Worm (Caenorhabditis elegans) whole organism, L1 larva: Measurements from ENCODE around the gene smg-7.
A peak's percentile ranks its signal among the peaks of the same experiment; 100 is the strongest.

ENCODE experiments used
- C04F5.9 ChIP-seq: sonication (generic microtip); optimal IDR thresholded peaks from 2 replicates; lab custom pipeline; 2016; ENCODE audit warnings: missing genetic modification characterization, missing compliant biosample characterization
- C16A3.4 ChIP-seq: fragments of 150-350 bp; optimal IDR thresholded peaks from 2 replicates; lab custom pipeline; 2014; ENCODE audit warnings: missing biosample characterization, missing genetic modification characterization
- C34B4.2 ChIP-seq: sonication (generic microtip); optimal IDR thresholded peaks from 2 replicates; lab custom pipeline; 2017; ENCODE audit warnings: mild to moderate bottlenecking, missing genetic modification characterization, missing compliant biosample characterization
- F16B12.6 ChIP-seq: fragments of 150-350 bp; optimal IDR thresholded peaks from 2 replicates; lab custom pipeline; 2014; ENCODE audit warnings: missing biosample characterization, missing genetic modification characterization
- blmp-1 ChIP-seq: fragments of 150-350 bp; optimal IDR thresholded peaks from 2 replicates; lab custom pipeline; 2014; ENCODE audit warnings: missing biosample characterization, missing genetic modification characterization
- ceh-90 ChIP-seq: sonication (generic microtip); optimal IDR thresholded peaks from 2 replicates; lab custom pipeline; 2016; ENCODE audit warnings: missing genetic modification characterization, missing compliant biosample characterization
- ces-1 ChIP-seq: fragments of 150-350 bp; optimal IDR thresholded peaks from 2 replicates; lab custom pipeline; 2014; ENCODE audit warnings: missing biosample characterization, missing genetic modification reagents, missing genetic modification characterization
- dpl-1 ChIP-seq, 3 experiments: fragments of 150-350 bp in 2 of 3; sonication (generic microtip) in 1 of 3; optimal IDR thresholded peaks; 2 replicates each; lab custom pipeline; 2014 to 2017; ENCODE audit warnings: missing biosample characterization in 3 of 3, missing genetic modification characterization in 3 of 3, missing genetic modification reagents in 3 of 3
- efl-1 ChIP-seq, 4 experiments: fragments of 150-350 bp; optimal IDR thresholded peaks in 3 of 4; peaks in 1 of 4; 1 replicate in 1 of 4; 2 replicates in 3 of 4; lab custom pipeline; 2014; ENCODE audit warnings: missing biosample characterization in 2 of 4, missing genetic modification characterization in 2 of 4, missing genetic modification reagents in 2 of 4
- egl-13 ChIP-seq: sonication (generic microtip); optimal IDR thresholded peaks from 2 replicates; lab custom pipeline; 2016; ENCODE audit warnings: missing genotype, missing genetic modification reagents, missing genetic modification characterization, missing compliant biosample characterization
- egl-27 ChIP-seq, 2 experiments: fragments of 150-350 bp in 1 of 2; sonication (generic microtip); optimal IDR thresholded peaks; 3 replicates each; lab custom pipeline; 2017 to 2018; ENCODE audit warnings: missing biosample characterization in 2 of 2, missing genetic modification characterization in 2 of 2, missing genetic modification reagents in 2 of 2
- hpl-2 ChIP-seq: fragments of 150-350 bp; optimal IDR thresholded peaks from 2 replicates; lab custom pipeline; 2014; ENCODE audit warnings: missing biosample characterization, missing genetic modification reagents, missing genetic modification characterization
- irx-1 ChIP-seq: sonication (generic microtip); optimal IDR thresholded peaks from 2 replicates; lab custom pipeline; 2016; ENCODE audit warnings: missing genetic modification characterization, missing compliant biosample characterization
- isw-1 ChIP-seq: fragments of 200-800 bp; sonication (Bioruptor generic); IDR thresholded peaks from 2 replicates; pipeline ENCODE4 v1.3.6; 2022; ENCODE audit warnings: missing genetic modification characterization, missing compliant biosample characterization
- jun-1 ChIP-seq: fragments of 150-350 bp; optimal IDR thresholded peaks from 2 replicates; lab custom pipeline; 2014; ENCODE audit warnings: missing biosample characterization, missing genetic modification reagents, missing genetic modification characterization
- lin-13 ChIP-seq: fragments of 150-350 bp; optimal IDR thresholded peaks from 2 replicates; lab custom pipeline; 2014; ENCODE audit warnings: missing biosample characterization, missing genetic modification reagents, missing genetic modification characterization
- lin-14 ChIP-seq: fragments of 200-800 bp; sonication (Bioruptor generic); optimal IDR thresholded peaks from 2 replicates; lab custom pipeline; 2018; ENCODE audit warnings: mild to moderate bottlenecking, missing genetic modification characterization, moderate library complexity, missing compliant biosample characterization
- lin-15B ChIP-seq: fragments of 150-350 bp; sonication (generic microtip); optimal IDR thresholded peaks from 3 replicates; lab custom pipeline; 2014; ENCODE audit warnings: missing biosample characterization, missing genetic modification characterization
- lin-35 ChIP-seq, 2 experiments: fragments of 150-350 bp; optimal IDR thresholded peaks; 2 replicates each; lab custom pipeline; 2014; ENCODE audit warnings: missing biosample characterization in 2 of 2, missing genetic modification characterization in 2 of 2, missing genetic modification reagents in 2 of 2
- lir-3 ChIP-seq: sonication (generic microtip); optimal IDR thresholded peaks from 2 replicates; lab custom pipeline; 2016; ENCODE audit warnings: mild to moderate bottlenecking, missing genetic modification characterization, moderate library complexity, missing compliant biosample characterization; ENCODE audit not compliant: poor library complexity
- lsy-2 ChIP-seq, 2 experiments: fragments of 150-350 bp; optimal IDR thresholded peaks; 2 replicates each; lab custom pipeline; 2014; ENCODE audit warnings: missing biosample characterization in 2 of 2, missing genetic modification characterization in 2 of 2
- mab-9 ChIP-seq: fragments of 200-800 bp; sonication (Bioruptor generic); IDR thresholded peaks from 2 replicates; pipeline ENCODE4 v1.3.6; 2022; ENCODE audit warnings: missing genetic modification reagents, missing genetic modification characterization, missing compliant biosample characterization
- mep-1 ChIP-seq: fragments of 150-350 bp; optimal IDR thresholded peaks from 2 replicates; lab custom pipeline; 2014; ENCODE audit warnings: missing biosample characterization, missing genetic modification characterization
- nhr-11 ChIP-seq: fragments of 150-350 bp; optimal IDR thresholded peaks from 2 replicates; lab custom pipeline; 2014; ENCODE audit warnings: missing biosample characterization, missing genetic modification characterization
- nhr-19 ChIP-seq: fragments of 200-800 bp; sonication (Bioruptor generic); conservative IDR thresholded peaks from 2 replicates; pipeline ENCODE4 v1.3.6; 2022; ENCODE audit warnings: missing genetic modification characterization, missing compliant biosample characterization
- nhr-20 ChIP-seq: sonication (generic microtip); optimal IDR thresholded peaks from 2 replicates; lab custom pipeline; 2016; ENCODE audit warnings: mild to moderate bottlenecking, missing genetic modification characterization, missing compliant biosample characterization
- nhr-47 ChIP-seq: sonication (generic microtip); optimal IDR thresholded peaks from 2 replicates; lab custom pipeline; 2016; ENCODE audit warnings: mild to moderate bottlenecking, missing genetic modification characterization, moderate library complexity, missing compliant biosample characterization
- nhr-71 ChIP-seq: sonication (generic microtip); optimal IDR thresholded peaks from 2 replicates; lab custom pipeline; 2016; ENCODE audit warnings: mild to moderate bottlenecking, missing genetic modification characterization, moderate library complexity, missing compliant biosample characterization
- nhr-85 ChIP-seq: sonication (generic microtip); peaks from one replicate; lab custom pipeline; 2016; ENCODE audit warnings: missing genetic modification characterization, inconsistent platforms, missing compliant biosample characterization
- nhr-90 ChIP-seq: sonication (generic microtip); optimal IDR thresholded peaks from 2 replicates; lab custom pipeline; 2016; ENCODE audit warnings: mild to moderate bottlenecking, missing genetic modification characterization, missing compliant biosample characterization; ENCODE audit not compliant: poor library complexity
- pqm-1 ChIP-seq: sonication (generic microtip); optimal IDR thresholded peaks from 3 replicates; lab custom pipeline; 2017; ENCODE audit warnings: missing biosample characterization, missing genetic modification characterization
- rnt-1 ChIP-seq: sonication (generic microtip); optimal IDR thresholded peaks from 2 replicates; lab custom pipeline; 2016; ENCODE audit warnings: mild to moderate bottlenecking, missing genetic modification characterization, moderate library complexity, missing compliant biosample characterization
- skn-1 ChIP-seq: fragments of 150-350 bp; optimal IDR thresholded peaks from 2 replicates; lab custom pipeline; 2014; ENCODE audit warnings: missing biosample characterization, missing genetic modification characterization
- snu-23 ChIP-seq: sonication (generic microtip); optimal IDR thresholded peaks from 2 replicates; lab custom pipeline; 2016; ENCODE audit warnings: missing genetic modification characterization, missing compliant biosample characterization
- sox-4 ChIP-seq: sonication (generic microtip); optimal IDR thresholded peaks from 2 replicates; lab custom pipeline; 2016; ENCODE audit warnings: missing genetic modification characterization, missing compliant biosample characterization
- sptf-1 ChIP-seq: fragments of 150-350 bp; optimal IDR thresholded peaks from 2 replicates; lab custom pipeline; 2014; ENCODE audit warnings: missing biosample characterization, missing genetic modification characterization
- swsn-7 ChIP-seq: sonication (generic microtip); optimal IDR thresholded peaks from 2 replicates; lab custom pipeline; 2016; ENCODE audit warnings: missing genetic modification characterization, missing compliant biosample characterization
- tbx-2 ChIP-seq: sonication (generic microtip); optimal IDR thresholded peaks from 2 replicates; lab custom pipeline; 2016; ENCODE audit warnings: missing genetic modification characterization, missing compliant biosample characterization
- unc-130 ChIP-seq: fragments of 150-350 bp; optimal IDR thresholded peaks from 2 replicates; lab custom pipeline; 2017; ENCODE audit warnings: missing biosample characterization, missing genetic modification characterization, inconsistent platforms
- vab-15 ChIP-seq: sonication (generic microtip); optimal IDR thresholded peaks from 2 replicates; lab custom pipeline; 2017; ENCODE audit warnings: missing genotype, mild to moderate bottlenecking, missing genetic modification characterization, missing compliant biosample characterization
- xbp-1 ChIP-seq: sonication (generic microtip); optimal IDR thresholded peaks from 2 replicates; lab custom pipeline; 2016; ENCODE audit warnings: missing genetic modification characterization, missing compliant biosample characterization
- zag-1 ChIP-seq: fragments of 150-350 bp; optimal IDR thresholded peaks from 2 replicates; lab custom pipeline; 2014; ENCODE audit warnings: missing biosample characterization, missing genetic modification characterization
- ztf-11 ChIP-seq, 2 experiments: sonication (generic microtip); optimal IDR thresholded peaks; 2 replicates each; lab custom pipeline; 2016 to 2017; ENCODE audit warnings: missing genetic modification characterization in 2 of 2, missing biosample characterization in 1 of 2, missing compliant biosample characterization in 1 of 2

smg-7 gene

DNA sequence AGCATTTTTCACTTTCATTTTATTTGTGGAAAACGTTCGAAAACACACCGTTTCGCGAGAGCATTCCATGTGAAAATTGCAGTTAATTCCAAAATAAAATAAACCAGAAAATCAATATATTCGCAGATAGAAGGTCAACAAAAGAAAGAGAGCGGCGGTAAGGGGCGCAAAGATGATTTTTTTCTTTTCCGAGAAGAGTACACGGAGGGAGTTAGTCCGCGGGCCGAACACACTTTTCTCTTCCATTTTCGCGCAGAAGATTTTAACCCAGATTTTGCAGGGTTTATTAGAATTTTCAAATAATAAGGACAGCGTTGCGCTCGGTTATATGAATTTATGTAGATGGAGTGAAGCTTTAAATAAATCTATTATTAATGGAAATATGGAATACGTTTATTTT lies 5.4 kb upstream of the smg-7 start:
- TF ChIP-seq C34B4.2 (tag; lab: Kevin White, UChicago) (no peak), egl-13 (tag; lab: Kevin White, UChicago) (no peak), dpl-1 (GFP tag; optimal IDR thresholded peaks at IDR 0.05; lab: Kevin White, UChicago) (peak; percentile 18 to 31 (median 31)), tbx-2 (tag; lab: Kevin White, UChicago) (peak; percentile 44), rnt-1 (peak; percentile 88), lin-13 (GFP tag; lab: Kevin White, UChicago) (peak; percentile 16), pqm-1 (no peak), unc-130 (tag; lab: Kevin White, UChicago) (no peak), irx-1 (tag; lab: Kevin White, UChicago) (peak; percentile 48), lin-15B (tag; lab: Kevin White, UChicago) (no peak), lin-35 (GFP tag; optimal IDR thresholded peaks at IDR 0.05; lab: Kevin White, UChicago) (peak in 1 of 2 experiments; percentile 20), nhr-90 (tag; lab: Kevin White, UChicago) (peak; percentile 47), hpl-2 (GFP tag; lab: Kevin White, UChicago) (no peak), jun-1 (tag; lab: Kevin White, UChicago) (no peak), blmp-1 (tag; lab: Kevin White, UChicago) (peak; percentile 50), swsn-7 (tag; lab: Kevin White, UChicago) (peak; percentile 30), C16A3.4 (tag; lab: Kevin White, UChicago) (peak; percentile 20), nhr-85 (peak; percentile 58), efl-1 (optimal IDR thresholded peaks at IDR 0.05; lab: Kevin White, UChicago) (peak in 1 of 2 experiments; percentile 37), efl-1 (GFP tag; optimal IDR thresholded peaks at IDR 0.05 in 1 of 2; lab: Kevin White, UChicago) (peak; percentile 24 to 71), nhr-71 (tag; lab: Kevin White, UChicago) (peak; percentile 59), skn-1 (tag; lab: Kevin White, UChicago) (peak; percentile 9), nhr-11 (no peak), nhr-20 (tag; lab: Kevin White, UChicago) (peak; percentile 59), mab-9 (no peak), F16B12.6 (tag; lab: Kevin White, UChicago) (no peak), nhr-47 (peak; percentile 47), mep-1 (tag; lab: Kevin White, UChicago) (peak; percentile 40), zag-1 (tag; lab: Kevin White, UChicago) (no peak), xbp-1 (tag; lab: Kevin White, UChicago) (peak; percentile 36), lsy-2 (tag; optimal IDR thresholded peaks at IDR 0.05; lab: Kevin White, UChicago) (peak; percentile 8 to 42), ceh-90 (tag; lab: Kevin White, UChicago) (peak; percentile 73), isw-1 (no peak), C04F5.9 (tag; lab: Kevin White, UChicago) (peak; percentile 9), ztf-11 (tag; optimal IDR thresholded peaks at IDR 0.05; lab: Kevin White, UChicago) (peak in 1 of 2 experiments; percentile 47), lir-3 (peak; percentile 70), snu-23 (peak; percentile 65), lin-14 (peak; percentile 51), nhr-19 (GFP tag; lab: Robert Waterston, UW) (peak; percentile 26)

DNA sequence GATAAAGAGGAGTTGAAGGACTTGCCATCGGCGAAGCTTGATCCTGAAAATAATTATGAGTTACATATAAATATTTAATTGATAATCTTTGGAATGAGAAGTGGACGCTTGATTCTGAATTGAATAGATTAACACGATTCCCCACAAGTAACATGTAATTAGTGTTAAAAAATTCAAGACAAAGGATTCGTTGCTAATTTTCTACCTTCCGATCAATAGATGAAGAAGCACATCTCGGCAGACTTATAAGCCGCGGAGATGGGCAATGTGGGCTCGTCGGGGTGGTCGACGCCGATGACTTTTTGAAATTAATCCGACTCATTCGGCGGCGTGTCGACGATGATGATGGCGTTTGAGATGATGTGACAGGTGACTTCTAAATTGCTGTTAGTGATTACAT lies 4.8 kb upstream of the smg-7 start:
- TF ChIP-seq egl-27 (tag; optimal IDR thresholded peaks at IDR 0.05; lab: Kevin White, UChicago) (no peak), efl-1 (optimal IDR thresholded peaks at IDR 0.05; lab: Kevin White, UChicago) (no peak), efl-1 (GFP tag; optimal IDR thresholded peaks at IDR 0.05 in 1 of 2; lab: Kevin White, UChicago) (peak in 1 of 2 experiments; percentile 76), nhr-90 (tag; lab: Kevin White, UChicago) (no peak), snu-23 (no peak), egl-13 (tag; lab: Kevin White, UChicago) (no peak)

DNA sequence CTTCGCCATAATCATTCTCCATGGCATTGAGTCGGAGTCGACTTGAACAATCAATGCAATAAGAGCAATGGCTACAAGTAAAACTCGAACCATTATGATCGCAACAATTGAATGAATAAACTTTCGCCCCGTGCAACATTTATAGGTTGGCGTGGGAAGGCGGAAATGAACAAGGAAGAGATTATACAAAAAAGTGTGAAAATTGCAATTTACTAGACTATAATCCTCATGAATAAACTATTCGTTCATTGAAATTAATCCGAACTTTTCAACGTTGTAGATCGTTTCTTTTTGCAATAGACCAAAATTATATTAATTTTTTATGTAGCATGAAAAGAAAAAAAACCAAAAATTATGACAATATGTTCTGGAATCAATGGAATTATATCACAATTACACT lies 2.1 kb downstream of the smg-7 start, which contains the start of gene Y73B6A.3:
TSS of gene Y73B6A.3 (minus strand) at position 101 of the 400 bp plus-strand sequence.
- TF ChIP-seq sox-4 (no peak), lin-13 (GFP tag; lab: Kevin White, UChicago) (no peak), vab-15 (tag; lab: Kevin White, UChicago) (no peak), ces-1 (no peak), sptf-1 (no peak)
